Worm (Caenorhabditis elegans) whole organism, young adult: ENCODE results near the gene cpr-1.

Experiments used
- B0019.2 ChIP-seq: fragments of 200-800 bp; sonication (Bioruptor generic); conservative IDR thresholded peaks from 2 replicates; pipeline ENCODE4 v1.3.6; 2022; ENCODE audit warnings: missing genetic modification reagents, missing genetic modification characterization, missing compliant biosample characterization
- C06A6.2 ChIP-seq: fragments of 200-800 bp; sonication (Bioruptor generic); conservative IDR thresholded peaks from 2 replicates; pipeline ENCODE4 v1.3.6; 2022; ENCODE audit warnings: missing genetic modification characterization, missing compliant biosample characterization
- C17E4.6 ChIP-seq: fragments of 200-800 bp; sonication (Bioruptor generic); IDR thresholded peaks from 2 replicates; pipeline ENCODE4 v1.3.6; 2022; ENCODE audit warnings: missing genetic modification reagents, missing genetic modification characterization, missing compliant biosample characterization
- F33H1.4 ChIP-seq: fragments of 200-800 bp; sonication (Bioruptor generic); IDR thresholded peaks from 2 replicates; pipeline ENCODE4 v1.3.6; 2022; ENCODE audit warnings: missing genetic modification reagents, missing genetic modification characterization, missing compliant biosample characterization
- F39B2.1 ChIP-seq: fragments of 200-800 bp; sonication (Bioruptor generic); IDR thresholded peaks from 2 replicates; pipeline ENCODE4 v1.3.6; 2022; ENCODE audit warnings: missing genetic modification reagents, missing genetic modification characterization, missing compliant biosample characterization
- F49E8.2 ChIP-seq: sonication (generic microtip); optimal IDR thresholded peaks from 3 replicates; lab custom pipeline; 2017; ENCODE audit warnings: missing genetic modification characterization, mild to moderate bottlenecking, missing compliant biosample characterization, antibody characterized with exemption, moderate library complexity; ENCODE audit not compliant: insufficient read depth
- F52B5.7 ChIP-seq: sonication (generic microtip); optimal IDR thresholded peaks from 2 replicates; lab custom pipeline; 2016; ENCODE audit warnings: mild to moderate bottlenecking, missing genetic modification characterization, missing compliant biosample characterization
- F55B11.4 ChIP-seq: sonication (generic microtip); optimal IDR thresholded peaks from 2 replicates; lab custom pipeline; 2016; ENCODE audit warnings: missing compliant biosample characterization, missing genetic modification characterization, borderline replicate concordance; ENCODE audit not compliant: insufficient read depth
- K12H6.12 ChIP-seq: fragments of 200-800 bp; sonication (Bioruptor generic); optimal IDR thresholded peaks from 2 replicates; lab custom pipeline; 2018; ENCODE audit warnings: mild to moderate bottlenecking, missing genetic modification characterization, missing compliant biosample characterization
- T07F8.4 ChIP-seq: sonication (generic microtip); optimal IDR thresholded peaks from 2 replicates; lab custom pipeline; 2016; ENCODE audit warnings: mild to moderate bottlenecking, missing genetic modification characterization, moderate library complexity, missing compliant biosample characterization
- ZK185.1 ChIP-seq: sonication (generic microtip); optimal IDR thresholded peaks from 2 replicates; lab custom pipeline; 2016; ENCODE audit warnings: mild to moderate bottlenecking, missing genetic modification characterization, missing compliant biosample characterization; ENCODE audit not compliant: poor library complexity, severe bottlenecking
- akir-1 ChIP-seq: fragments of 200-800 bp; sonication (Bioruptor generic); optimal IDR thresholded peaks from 2 replicates; lab custom pipeline; 2018; ENCODE audit warnings: mild to moderate bottlenecking, missing genetic modification characterization, moderate library complexity, missing compliant biosample characterization
- atf-7 ChIP-seq: sonication (generic microtip); optimal IDR thresholded peaks from 2 replicates; lab custom pipeline; 2017; ENCODE audit warnings: mild to moderate bottlenecking, missing genetic modification characterization, missing compliant biosample characterization
- bed-2 ChIP-seq: fragments of 200-800 bp; sonication (Bioruptor generic); IDR thresholded peaks from 2 replicates; pipeline ENCODE4 v1.3.6; 2022; ENCODE audit warnings: missing genetic modification reagents, missing genetic modification characterization, missing compliant biosample characterization
- cebp-1 ChIP-seq, 2 experiments: fragments of 200-800 bp in 1 of 2; sonication (Bioruptor generic) in 1 of 2; sonication (generic microtip) in 1 of 2; IDR thresholded peaks in 1 of 2; optimal IDR thresholded peaks in 1 of 2; 2 replicates each; pipeline versions ENCODE4 v1.3.6 to Lab custom; 2017 to 2022; ENCODE audit warnings: missing compliant biosample characterization in 2 of 2, missing genetic modification characterization in 2 of 2, mild to moderate bottlenecking in 1 of 2, missing genetic modification reagents in 1 of 2, moderate library complexity in 1 of 2
- ceh-58 ChIP-seq: fragments of 200-800 bp; sonication (Bioruptor generic); IDR thresholded peaks from 2 replicates; pipeline ENCODE4 v1.3.6; 2022; ENCODE audit warnings: missing genetic modification characterization, missing compliant biosample characterization
- ceh-91 ChIP-seq: fragments of 200-800 bp; sonication (Bioruptor generic); IDR thresholded peaks from 2 replicates; pipeline ENCODE4 v1.3.6; 2022; ENCODE audit warnings: missing genetic modification reagents, missing genetic modification characterization, missing compliant biosample characterization
- chd-7 ChIP-seq: sonication (generic microtip); optimal IDR thresholded peaks from 2 replicates; lab custom pipeline; 2016; ENCODE audit warnings: mild to moderate bottlenecking, missing genetic modification characterization, moderate library complexity, missing compliant biosample characterization
- die-1 ChIP-seq: sonication (generic microtip); optimal IDR thresholded peaks from 2 replicates; lab custom pipeline; 2016; ENCODE audit warnings: missing genotype, mild to moderate bottlenecking, missing genetic modification characterization, missing compliant biosample characterization
- efl-1 ChIP-seq: fragments of 150-350 bp; optimal IDR thresholded peaks from 2 replicates; lab custom pipeline; 2014; ENCODE audit warnings: missing biosample characterization, missing genetic modification reagents, missing genetic modification characterization
- egl-18 ChIP-seq: fragments of 200-800 bp; sonication (Bioruptor generic); IDR thresholded peaks from 2 replicates; pipeline ENCODE4 v1.3.6; 2022; ENCODE audit warnings: missing genetic modification reagents, missing genetic modification characterization, missing compliant biosample characterization
- ekl-4 ChIP-seq: fragments of 200-800 bp; sonication (Bioruptor generic); IDR thresholded peaks from 2 replicates; pipeline ENCODE4 v1.3.6; 2022; ENCODE audit warnings: missing genetic modification reagents, missing genetic modification characterization, missing compliant biosample characterization
- fkh-3 ChIP-seq: sonication (generic microtip); optimal IDR thresholded peaks from 2 replicates; lab custom pipeline; 2016; ENCODE audit warnings: mild to moderate bottlenecking, missing genetic modification characterization, missing compliant biosample characterization
- hlh-26 ChIP-seq: fragments of 200-800 bp; sonication (Bioruptor generic); conservative IDR thresholded peaks from 2 replicates; pipeline ENCODE4 v1.3.6; 2022; ENCODE audit warnings: missing genetic modification reagents, missing genetic modification characterization, missing compliant biosample characterization
- hmg-20 ChIP-seq: fragments of 200-800 bp; sonication (Bioruptor generic); IDR thresholded peaks from 2 replicates; pipeline ENCODE4 v1.3.6; 2022; ENCODE audit warnings: missing genetic modification reagents, missing genetic modification characterization, missing compliant biosample characterization
- lin-35 ChIP-seq, 3 experiments: fragments of 150-350 bp in 2 of 3; sonication (generic microtip) in 1 of 3; optimal IDR thresholded peaks; 2 replicates each; lab custom pipeline; 2014 to 2018; ENCODE audit warnings: missing biosample characterization in 3 of 3, missing genetic modification characterization in 3 of 3, missing genetic modification reagents in 3 of 3
- lin-40 ChIP-seq: sonication (generic microtip); optimal IDR thresholded peaks from 2 replicates; lab custom pipeline; 2016; ENCODE audit warnings: missing genetic modification characterization, mild to moderate bottlenecking, missing compliant biosample characterization, missing genotype, missing genetic modification reagents
- mcd-1 ChIP-seq: fragments of 200-800 bp; sonication (Bioruptor generic); IDR thresholded peaks from 2 replicates; pipeline ENCODE4 v1.3.6; 2022; ENCODE audit warnings: missing genetic modification reagents, missing genetic modification characterization, missing compliant biosample characterization
- mel-28 ChIP-seq: sonication (generic microtip); optimal IDR thresholded peaks from 2 replicates; lab custom pipeline; 2016; ENCODE audit warnings: borderline replicate concordance, mild to moderate bottlenecking, missing genetic modification characterization, missing compliant biosample characterization
- mes-4 ChIP-seq: sonication (generic microtip); optimal IDR thresholded peaks from 2 replicates; lab custom pipeline; 2016; ENCODE audit warnings: missing genotype, missing genetic modification characterization, missing compliant biosample characterization
- nfyb-1 ChIP-seq: fragments of 200-800 bp; sonication (Bioruptor generic); IDR thresholded peaks from 2 replicates; pipeline ENCODE4 v1.3.6; 2022; ENCODE audit warnings: missing genetic modification reagents, missing genetic modification characterization, missing compliant biosample characterization
- nhr-27 ChIP-seq: fragments of 200-800 bp; sonication (Bioruptor generic); optimal IDR thresholded peaks from 2 replicates; lab custom pipeline; 2018; ENCODE audit warnings: mild to moderate bottlenecking, missing genetic modification characterization, moderate library complexity, missing compliant biosample characterization
- pbrm-1 ChIP-seq: fragments of 200-800 bp; sonication (Bioruptor generic); IDR thresholded peaks from 2 replicates; pipeline ENCODE4 v1.3.6; 2022; ENCODE audit warnings: missing genetic modification reagents, missing genetic modification characterization, missing compliant biosample characterization
- rec-8 ChIP-seq, 2 experiments: sonication (generic microtip); optimal IDR thresholded peaks; 2 replicates each; lab custom pipeline; 2016; ENCODE audit warnings: mild to moderate bottlenecking in 2 of 2, missing genetic modification characterization in 2 of 2, missing genetic modification reagents in 2 of 2, missing genotype in 2 of 2, missing biosample characterization in 1 of 2, missing compliant biosample characterization in 1 of 2, moderate library complexity in 1 of 2
- repo-1 ChIP-seq: sonication (generic microtip); optimal IDR thresholded peaks from 2 replicates; lab custom pipeline; 2017; ENCODE audit warnings: mild to moderate bottlenecking, missing genetic modification characterization, missing compliant biosample characterization
- snpc-1.1 ChIP-seq: sonication (generic microtip); optimal IDR thresholded peaks from 2 replicates; lab custom pipeline; 2017; ENCODE audit warnings: missing genetic modification characterization, mild to moderate bottlenecking, missing compliant biosample characterization, antibody characterized with exemption, moderate library complexity, missing genotype, missing genetic modification reagents; ENCODE audit not compliant: insufficient read depth
- snpc-1.3 ChIP-seq: sonication (generic microtip); optimal IDR thresholded peaks from 2 replicates; lab custom pipeline; 2017; ENCODE audit warnings: missing genetic modification characterization, mild to moderate bottlenecking, missing compliant biosample characterization, antibody characterized with exemption, moderate library complexity, missing genotype, missing genetic modification reagents; ENCODE audit not compliant: insufficient read depth
- snpc-4 ChIP-seq, 5 experiments: fragments of 150-350 bp in 1 of 5; sonication (generic microtip) in 4 of 5; optimal IDR thresholded peaks; 2 replicates each; lab custom pipeline; 2014 to 2018; ENCODE audit warnings: missing genetic modification characterization in 5 of 5, missing biosample characterization in 3 of 5, antibody characterized with exemption in 2 of 5, mild to moderate bottlenecking in 2 of 5, missing compliant biosample characterization in 2 of 5, missing genotype in 2 of 5, moderate library complexity in 2 of 5, missing genetic modification reagents in 1 of 5
- sptf-2 ChIP-seq: fragments of 200-800 bp; sonication (Bioruptor generic); optimal IDR thresholded peaks from 2 replicates; lab custom pipeline; 2018; ENCODE audit warnings: mild to moderate bottlenecking, missing genetic modification characterization, missing compliant biosample characterization
- zim-3 ChIP-seq: sonication (generic microtip); optimal IDR thresholded peaks from 2 replicates; lab custom pipeline; 2017; ENCODE audit warnings: mild to moderate bottlenecking, missing genetic modification characterization, moderate library complexity, missing compliant biosample characterization
- ztf-22 ChIP-seq: fragments of 200-800 bp; sonication (Bioruptor generic); optimal IDR thresholded peaks from 2 replicates; lab custom pipeline; 2018; ENCODE audit warnings: mild to moderate bottlenecking, missing genetic modification characterization, moderate library complexity, missing compliant biosample characterization
- ztf-3 ChIP-seq: fragments of 200-800 bp; sonication (Bioruptor generic); optimal IDR thresholded peaks from 2 replicates; lab custom pipeline; 2018; ENCODE audit warnings: mild to moderate bottlenecking, missing genetic modification characterization, missing compliant biosample characterization

Gene cpr-1

DNA sequence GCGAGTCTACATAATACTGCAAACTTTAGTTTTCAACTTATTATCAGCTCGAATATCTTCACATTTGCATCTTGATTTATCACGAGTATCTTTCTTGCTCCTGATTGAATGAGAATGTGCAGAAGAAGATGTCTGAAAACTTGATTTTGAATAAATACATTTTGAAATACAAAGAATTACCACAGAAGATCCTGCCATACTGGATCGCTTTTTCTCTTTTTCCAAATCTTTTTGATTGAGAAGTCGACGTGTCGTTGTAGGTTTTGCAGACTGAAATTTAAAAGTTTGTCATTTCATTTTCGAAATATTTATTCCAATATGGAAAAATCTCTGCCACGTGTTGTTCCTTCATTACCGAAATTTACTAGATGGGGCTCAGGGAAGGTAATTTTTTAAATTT is 20.5 kb downstream of the cpr-1 start, which contains the start of gene C52E4.12:
TSS of gene C52E4.12 (plus strand) at position 301 of the 400 bp plus-strand sequence.
- TF ChIP-seq F55B11.4: no peak
- no peak for TF ChIP-seq F39B2.1 (GFP tag; lab: Robert Waterston, UW)
- TF ChIP-seq mcd-1 (GFP tag; lab: Robert Waterston, UW): no peak
- no peak for TF ChIP-seq F49E8.2 (tag; lab: Kevin White, UChicago)
- TF ChIP-seq egl-18: no peak
- no peak for TF ChIP-seq ceh-58 (GFP tag; lab: Robert Waterston, UW)
- TF ChIP-seq mel-28: no peak
- no peak for TF ChIP-seq hmg-20 (GFP tag; lab: Robert Waterston, UW)
- no peak for TF ChIP-seq die-1
- TF ChIP-seq ztf-22: no peak
- no peak for TF ChIP-seq rec-8 (tag; optimal IDR thresholded peaks at IDR 0.05; lab: Kevin White, UChicago)
- no peak for TF ChIP-seq sptf-2 (GFP tag; lab: Kevin White, UChicago)
- TF ChIP-seq ZK185.1 (tag; lab: Kevin White, UChicago): no peak
- no peak for TF ChIP-seq ceh-91
- TF ChIP-seq, all 124 proteins: peak for 0

DNA sequence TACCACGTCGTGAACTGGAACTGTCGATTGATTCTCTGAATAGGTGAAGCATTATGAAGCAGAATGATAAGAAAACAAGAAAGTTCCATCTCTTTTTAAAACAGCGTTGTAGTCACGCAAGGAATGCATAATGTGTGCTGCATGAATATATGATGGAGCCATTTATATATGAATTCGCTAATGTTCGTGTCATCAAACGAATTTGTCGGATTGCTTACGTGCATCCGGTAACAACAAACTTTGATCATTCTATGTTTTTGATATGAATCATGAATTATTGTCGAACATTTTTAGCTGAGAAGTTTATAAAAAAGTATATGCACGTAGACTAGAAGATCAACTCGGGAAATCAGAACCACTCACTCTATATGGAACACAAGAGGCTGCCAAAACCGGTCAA is 22.1 kb downstream of the cpr-1 start:
- TF ChIP-seq T07F8.4 (no peak), nfyb-1 (GFP tag; lab: Robert Waterston, UW) (no peak), snpc-4 (GFP tag; optimal IDR thresholded peaks at IDR 0.05; lab: Kevin White, UChicago) (no peak), snpc-4 (tag; optimal IDR thresholded peaks at IDR 0.05; lab: Kevin White, UChicago) (no peak), C06A6.2 (GFP tag; lab: Robert Waterston, UW) (no peak)

DNA sequence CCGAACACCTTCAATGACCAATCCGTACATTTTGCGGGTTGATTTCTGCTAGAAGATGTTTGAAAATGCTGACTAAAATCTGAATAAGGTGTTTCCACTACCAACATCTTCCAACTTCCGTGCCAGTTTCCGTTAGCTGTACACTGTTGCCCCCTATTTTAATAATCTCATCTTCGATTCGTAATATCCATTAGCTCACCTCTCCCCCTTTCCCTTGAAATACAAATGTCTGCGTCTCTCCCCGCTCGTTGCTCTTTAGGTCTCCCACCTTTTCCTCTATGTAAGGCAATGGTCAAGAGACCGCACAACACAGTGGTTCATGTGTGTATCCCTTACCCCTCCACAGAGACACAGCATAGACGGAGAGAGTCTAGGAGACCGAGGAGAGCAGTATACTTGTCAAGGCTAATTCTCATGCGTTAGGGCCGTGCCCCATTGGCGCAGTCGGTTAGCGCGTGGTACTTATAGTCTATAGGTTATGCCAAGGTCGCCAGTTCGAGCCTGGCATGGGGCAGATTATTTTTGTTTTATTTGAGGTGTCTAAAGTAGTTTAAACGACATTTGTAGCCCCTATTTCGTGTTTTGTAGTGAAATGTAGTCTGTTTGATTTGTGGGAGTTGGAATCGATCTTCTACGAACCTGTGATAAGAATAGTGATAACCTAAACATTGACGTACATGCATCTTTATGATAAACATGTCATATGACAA is 26.6 kb downstream of the cpr-1 start, which contains the start of gene gcy-33:
TSS of gene gcy-33 (minus strand) at position 51 of the 710 bp plus-strand sequence.
- TF ChIP-seq bed-2 (GFP tag; lab: Robert Waterston, UW) (0 out of 2 replicates have a peak, but pooled peaks have one; percentile 73), mcd-1 (GFP tag; lab: Robert Waterston, UW) (peak; percentile 80), akir-1 (GFP tag; lab: Kevin White, UChicago) (peak; percentile 66), chd-7 (tag; lab: Kevin White, UChicago) (peak; percentile 93), atf-7 (tag; lab: Kevin White, UChicago) (peak; percentile 92), repo-1 (tag; lab: Kevin White, UChicago) (peak; percentile 93), nfyb-1 (GFP tag; lab: Robert Waterston, UW) (peak; percentile 95), cebp-1 (GFP tag; IDR thresholded peaks at IDR 0.05; lab: Robert Waterston, UW) (no peak), cebp-1 (tag; optimal IDR thresholded peaks at IDR 0.05; lab: Kevin White, UChicago) (peak; percentile 84), nhr-27 (tag; lab: Kevin White, UChicago) (peak; percentile 81), K12H6.12 (peak; percentile 70), C17E4.6 (GFP tag; lab: Robert Waterston, UW) (peak; percentile 81; the same call in 1 of the 2 replicates), ekl-4 (GFP tag; lab: Robert Waterston, UW) (peak; percentile 91), hlh-26 (GFP tag; lab: Robert Waterston, UW) (no peak), ztf-3 (GFP tag; lab: Kevin White, UChicago) (no peak), B0019.2 (GFP tag; lab: Robert Waterston, UW) (no peak), F33H1.4 (GFP tag; lab: Robert Waterston, UW) (peak; percentile 29; the same call in 1 of the 2 replicates), pbrm-1 (GFP tag; lab: Robert Waterston, UW) (peak; percentile 82), efl-1 (GFP tag; lab: Kevin White, UChicago) (no peak), snpc-1.3 (tag; lab: Kevin White, UChicago) (peak; percentile 87), mes-4 (tag; lab: Kevin White, UChicago) (peak; percentile 46), zim-3 (tag; lab: Kevin White, UChicago) (peak; percentile 92), lin-40 (tag; lab: Kevin White, UChicago) (peak; percentile 87), lin-35 (GFP tag; optimal IDR thresholded peaks at IDR 0.05; lab: Kevin White, UChicago) (peak in 1 of 3 experiments; percentile 85), F52B5.7 (peak; percentile 85), snpc-1.1 (tag; lab: Kevin White, UChicago) (no peak), fkh-3 (tag; lab: Kevin White, UChicago) (peak; percentile 95)
